Fruit fly (Drosophila melanogaster) whole organism: ENCODE measurements around the gene Gbeta5.

Source experiments
- EcR ChIP-seq, 2 experiments: fragments of >200 bp; optimal IDR thresholded peaks; 2 replicates each; lab custom pipeline; 2017; ENCODE audit warnings: missing biosample characterization in 2 of 2, missing genetic modification characterization in 2 of 2, missing genetic modification reagents in 2 of 2
- psq ChIP-seq: fragments of >200 bp; optimal IDR thresholded peaks from 2 replicates; lab custom pipeline; 2017
- usp ChIP-seq: fragments of >200 bp; optimal IDR thresholded peaks from 2 replicates; lab custom pipeline; 2017; ENCODE audit warnings: missing biosample characterization, missing genetic modification characterization, mixed read lengths

DNA sequence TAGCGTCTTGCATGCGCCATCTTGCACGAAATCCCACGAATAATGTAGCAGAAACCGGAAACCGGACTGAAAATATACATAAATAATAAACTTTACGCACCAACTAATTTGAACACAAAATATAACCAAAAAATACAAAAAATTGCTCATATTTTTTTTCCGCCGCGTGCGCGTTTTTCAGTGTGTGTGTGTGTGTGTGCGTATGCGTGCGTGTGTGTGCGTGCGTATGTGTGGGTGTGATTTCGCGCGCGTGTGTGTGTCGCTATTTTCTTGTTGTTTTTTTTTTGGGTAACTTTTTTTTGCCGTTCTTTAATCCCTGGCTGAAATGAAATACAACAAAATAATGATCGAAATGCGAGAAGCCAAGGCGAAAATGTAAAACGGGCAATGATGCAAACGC lies 26.9 kb upstream of the Gbeta5 start:
- TF ChIP-seq psq (lab: Kevin White, UChicago): no peak
- TF ChIP-seq EcR (GFP tag; optimal IDR thresholded peaks at IDR 0.05; lab: Kevin White, UChicago): no peak
- no peak for TF ChIP-seq usp (GFP tag; lab: Kevin White, UChicago)
